Fruit fly (Drosophila melanogaster) whole organism, embryonic: ENCODE results near the gene CG1552.
"Not testable (repeated sequence)": the region's sequence is repeated elsewhere in the genome, so short reads cannot be mapped to it uniquely, and the experiment has no call there.

Source experiments
- B-H1 ChIP-seq: fragments of 200-800 bp; sonication (Bioruptor generic); IDR thresholded peaks from 3 replicates; pipeline ENCODE4 v1.3.6; 2022; ENCODE audit warnings: missing biosample characterization, missing genetic modification characterization
- CG10321 ChIP-seq: fragments of 200-800 bp; sonication (Bioruptor generic); IDR thresholded peaks from 2 replicates; pipeline ENCODE4 v1.3.6; 2022; ENCODE audit warnings: missing biosample characterization, missing genetic modification characterization
- CG7372 ChIP-seq: fragments of 200-800 bp; sonication (Bioruptor generic); IDR thresholded peaks from 2 replicates; pipeline ENCODE4 v1.3.6; 2022; ENCODE audit warnings: missing biosample characterization, missing genetic modification characterization
- CG8388 ChIP-seq: fragments of 200-800 bp; sonication (Bioruptor generic); optimal IDR thresholded peaks from 2 replicates; lab custom pipeline; 2019; ENCODE audit warnings: missing biosample characterization, mild to moderate bottlenecking, missing genetic modification characterization, moderate library complexity
- Sox100B ChIP-seq: fragments of 200-800 bp; sonication (Bioruptor generic); optimal IDR thresholded peaks from 3 replicates; lab custom pipeline; 2018; ENCODE audit warnings: missing biosample characterization, mild to moderate bottlenecking, missing genetic modification characterization
- Xrp1 ChIP-seq: fragments of 200-800 bp; sonication (Bioruptor generic); IDR thresholded peaks from 2 replicates; pipeline ENCODE4 v1.3.6; 2022; ENCODE audit warnings: missing biosample characterization, missing genetic modification characterization
- ab ChIP-seq: fragments of 200-800 bp; sonication (Bioruptor generic); optimal IDR thresholded peaks from 2 replicates; lab custom pipeline; 2016; ENCODE audit warnings: missing biosample characterization, missing genetic modification characterization
- hth ChIP-seq: fragments of >200 bp; optimal IDR thresholded peaks from 2 replicates; lab custom pipeline; 2017; ENCODE audit warnings: inconsistent platforms
- ro ChIP-seq: fragments of 200-800 bp; sonication (Bioruptor generic); IDR thresholded peaks from 2 replicates; pipeline ENCODE4 v1.3.6; 2022; ENCODE audit warnings: missing biosample characterization, missing genetic modification characterization

DNA sequence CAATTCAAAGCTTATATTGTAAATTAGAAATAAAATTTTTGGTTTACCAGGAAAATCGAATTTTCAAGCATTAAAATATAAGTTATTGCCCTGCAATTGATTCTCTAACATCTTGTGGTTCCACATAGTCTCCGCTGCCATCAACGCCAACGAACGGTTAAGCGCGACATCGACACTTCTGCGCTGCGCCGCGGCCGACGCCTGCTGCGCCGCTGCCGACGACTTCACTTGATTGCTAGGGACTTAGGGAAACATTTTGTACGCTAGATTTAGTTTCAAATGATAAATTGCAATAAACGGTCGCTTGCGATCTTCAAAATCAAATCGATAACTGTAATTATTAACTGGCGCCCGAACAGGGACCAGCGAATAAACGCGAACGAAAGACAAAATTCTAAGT is 42.6 kb upstream of the CG1552 start, which contains the start of gene CG42249:
- not testable (repeated sequence) for TF ChIP-seq CG7372 (GFP tag; lab: Robert Waterston, UW); hth (lab: Kevin White, UChicago); ro (GFP tag; lab: Robert Waterston, UW); Xrp1 (GFP tag; lab: Robert Waterston, UW); ab (GFP tag; lab: Kevin White, UChicago); Sox100B (GFP tag; lab: Kevin White, UChicago); CG8388 (GFP tag; lab: Kevin White, UChicago); CG10321 (GFP tag; lab: Robert Waterston, UW); B-H1 (GFP tag; lab: Robert Waterston, UW)
